Fruit fly (Drosophila melanogaster): ENCODE data around the gene jus.

Gene jus

DNA sequence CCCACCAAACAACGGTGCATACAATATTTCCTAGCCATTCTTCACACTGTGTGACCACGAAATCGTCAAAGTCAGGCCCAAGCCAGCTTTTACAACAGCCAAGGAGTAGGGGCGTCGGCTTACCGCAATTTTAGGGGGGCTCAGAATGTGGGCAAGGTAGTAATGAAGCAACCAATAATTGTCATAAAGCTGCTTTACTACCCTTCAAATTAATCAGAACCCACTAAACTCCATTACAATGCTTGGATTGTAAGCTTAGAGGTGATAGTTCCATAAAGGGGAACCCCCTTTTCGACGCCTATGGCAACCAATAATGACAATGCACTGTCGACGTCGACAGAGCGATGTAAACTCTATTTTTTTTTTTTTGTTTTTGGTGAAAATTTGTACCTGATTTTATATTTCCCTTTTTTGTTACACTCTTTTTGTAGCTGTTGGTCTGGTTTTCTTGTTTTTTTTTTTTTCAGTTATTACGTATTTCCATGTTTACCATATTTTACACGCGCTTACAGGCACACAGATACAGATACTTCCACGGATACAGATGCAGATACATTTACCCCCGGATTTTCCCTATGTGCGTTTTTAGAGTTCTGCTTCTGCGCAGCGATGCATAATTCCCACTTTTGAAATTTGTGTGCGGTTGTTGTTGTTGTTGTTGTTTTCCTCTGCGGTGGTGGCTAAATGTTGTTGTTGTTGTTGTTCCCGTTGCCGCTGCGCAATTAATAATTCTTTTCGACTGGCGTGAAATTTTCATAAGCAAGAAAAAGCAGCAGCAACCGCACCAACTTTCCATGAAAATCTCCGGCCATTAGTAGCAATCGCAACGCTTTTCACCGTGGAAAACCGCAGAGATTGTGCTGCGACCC is 10.1 kb upstream of the jus start:
- TF ChIP-seq eg (GFP tag; IDR thresholded peaks at IDR 0.05) (peak; percentile 76), dsx (GFP tag; optimal IDR thresholded peaks at IDR 0.05; ENCODE audit: poor library complexity, severe bottlenecking) (peak; percentile 18), CG9139 (GFP tag; optimal IDR thresholded peaks at IDR 0.05) (no peak), CG10669 (GFP tag; optimal IDR thresholded peaks at IDR 0.05) (peak; percentile 20), CG8119 (GFP tag; IDR thresholded peaks at IDR 0.05) (peak; percentile 77), CG34406 (GFP tag; optimal IDR thresholded peaks at IDR 0.05) (no peak), net (GFP tag; optimal IDR thresholded peaks at IDR 0.05) (peak; percentile 71), ss (GFP tag; optimal IDR thresholded peaks at IDR 0.05) (peak in 1 of 2 experiments; percentile 35), pdm3 (GFP tag; optimal IDR thresholded peaks at IDR 0.05) (peak; percentile 65), svp (GFP tag) (no peak), spab (GFP tag; optimal IDR thresholded peaks at IDR 0.05) (peak; percentile 38), acj6 (GFP tag; optimal IDR thresholded peaks at IDR 0.05) (peak; percentile 54), CG32006 (GFP tag; optimal IDR thresholded peaks at IDR 0.05) (peak; percentile 86), CG11762 (GFP tag; optimal IDR thresholded peaks at IDR 0.05; ENCODE audit: insufficient read depth) (no peak), CG7368 (GFP tag; optimal IDR thresholded peaks at IDR 0.05) (peak; percentile 15), dac (GFP tag; optimal IDR thresholded peaks at IDR 0.05) (peak; percentile 68), Sox102F (GFP tag; optimal IDR thresholded peaks at IDR 0.05) (no peak), Hr38 (GFP tag; optimal IDR thresholded peaks at IDR 0.05) (no peak), lz (GFP tag; optimal IDR thresholded peaks at IDR 0.05) (peak; percentile 34), vri (GFP tag; optimal IDR thresholded peaks at IDR 0.05) (no peak), CG3919 (GFP tag; optimal IDR thresholded peaks at IDR 0.05) (peak; percentile 56), CG15336 (GFP tag; IDR thresholded peaks at IDR 0.05) (peak; percentile 79), OdsH (GFP tag; optimal IDR thresholded peaks at IDR 0.05) (peak; percentile 63), CG6854 (GFP tag; optimal IDR thresholded peaks at IDR 0.05) (no peak), cyc (GFP tag; optimal IDR thresholded peaks at IDR 0.05) (no peak), CG11294 (GFP tag; IDR thresholded peaks at IDR 0.05) (no peak), fd85E (GFP tag; optimal IDR thresholded peaks at IDR 0.05) (no peak), esn (GFP tag; optimal IDR thresholded peaks at IDR 0.05) (no peak), CG6792 (GFP tag; optimal IDR thresholded peaks at IDR 0.05) (peak; percentile 26), Eip78C (GFP tag) (peak; percentile 89), Ets96B (tag; optimal IDR thresholded peaks at IDR 0.05) (peak; percentile 47), CG4318 (GFP tag; optimal IDR thresholded peaks at IDR 0.05) (peak; percentile 73), Hr4 (GFP tag; optimal IDR thresholded peaks at IDR 0.05) (peak; percentile 85), Lpt (GFP tag; optimal IDR thresholded peaks at IDR 0.05) (peak; percentile 46), Ets21C (GFP tag; optimal IDR thresholded peaks at IDR 0.05) (no peak), Met (GFP tag; optimal IDR thresholded peaks at IDR 0.05) (no peak), CG10631 (GFP tag; optimal IDR thresholded peaks at IDR 0.05) (peak; percentile 52), Eip75B (GFP tag; optimal IDR thresholded peaks at IDR 0.05) (peak; percentile 24), CG6276 (GFP tag; optimal IDR thresholded peaks at IDR 0.05) (peak; percentile 55), Eip93F (GFP tag; optimal IDR thresholded peaks at IDR 0.05) (no peak), fkh (GFP tag; optimal IDR thresholded peaks at IDR 0.05) (no peak), CG8319 (GFP tag; optimal IDR thresholded peaks at IDR 0.05) (no peak), Hr39 (GFP tag; optimal IDR thresholded peaks at IDR 0.05) (no peak), Sox15 (GFP tag; optimal IDR thresholded peaks at IDR 0.05) (no peak), CG31627 (GFP tag; optimal IDR thresholded peaks at IDR 0.05) (no peak), CG1621 (tag; optimal IDR thresholded peaks at IDR 0.05) (peak; percentile 12), CG6163 (GFP tag; IDR thresholded peaks at IDR 0.05) (peak; percentile 48; the same call in 1 of the 3 replicates), CG16779 (tag; optimal IDR thresholded peaks at IDR 0.05) (peak; percentile 3), salr (GFP tag; optimal IDR thresholded peaks at IDR 0.05) (peak in 1 of 2 experiments; percentile 58), Sox14 (GFP tag; optimal IDR thresholded peaks at IDR 0.05) (peak; percentile 27), achi (GFP tag; optimal IDR thresholded peaks at IDR 0.05) (peak; percentile 51)

Data from whole organism, prepupa.